Worm (Caenorhabditis elegans) whole organism, L2 larva: ENCODE results near the gene glt-5.

Source experiments
- ZK546.5 ChIP-seq: sonication (generic microtip); optimal IDR thresholded peaks from 2 replicates; lab custom pipeline; 2017; ENCODE audit warnings: missing biosample characterization, missing genetic modification characterization
- alr-1 ChIP-seq: fragments of 150-350 bp; optimal IDR thresholded peaks from 2 replicates; lab custom pipeline; 2014; ENCODE audit warnings: missing biosample characterization, missing genetic modification characterization
- blmp-1 ChIP-seq: sonication (generic microtip); optimal IDR thresholded peaks from 2 replicates; lab custom pipeline; 2017; ENCODE audit warnings: missing genetic modification characterization, mild to moderate bottlenecking, missing compliant biosample characterization, antibody characterized with exemption, moderate library complexity; ENCODE audit not compliant: insufficient read depth
- egl-27 ChIP-seq: sonication (generic microtip); optimal IDR thresholded peaks from 3 replicates; lab custom pipeline; 2017; ENCODE audit warnings: missing biosample characterization, missing genetic modification reagents, missing genetic modification characterization
- elt-1 ChIP-seq: fragments of 150-350 bp; optimal IDR thresholded peaks from 2 replicates; lab custom pipeline; 2014; ENCODE audit warnings: missing biosample characterization, missing genetic modification characterization
- elt-3 ChIP-seq: sonication (generic microtip); optimal IDR thresholded peaks from 2 replicates; lab custom pipeline; 2017; ENCODE audit warnings: missing biosample characterization, missing genetic modification characterization
- lin-39 ChIP-seq: fragments of 150-350 bp; optimal IDR thresholded peaks from 2 replicates; lab custom pipeline; 2014; ENCODE audit warnings: missing biosample characterization, missing genetic modification reagents, missing genetic modification characterization
- mdl-1 ChIP-seq, 2 experiments: fragments of 150-350 bp in 1 of 2; sonication (generic microtip) in 1 of 2; optimal IDR thresholded peaks; 2 replicates each; lab custom pipeline; 2017; ENCODE audit warnings: missing biosample characterization in 2 of 2, missing genetic modification characterization in 2 of 2
- unc-62 ChIP-seq: fragments of 150-350 bp; optimal IDR thresholded peaks from 2 replicates; lab custom pipeline; 2014; ENCODE audit warnings: missing biosample characterization, missing genetic modification reagents, missing genetic modification characterization

ce11 chrII:9708835-9709299 lies at the start of gene glt-5:
- TF ChIP-seq elt-1 (tag; lab: Kevin White, UChicago) (no peak), unc-62 (GFP tag; lab: Kevin White, UChicago) (no peak), alr-1 (tag; lab: Kevin White, UChicago) (no peak), blmp-1 (no peak), egl-27 (tag; lab: Kevin White, UChicago) (no peak), ZK546.5 (tag; lab: Kevin White, UChicago) (no peak), lin-39 (tag; lab: Kevin White, UChicago) (no peak), elt-3 (tag; lab: Kevin White, UChicago) (no peak), mdl-1 (tag; optimal IDR thresholded peaks at IDR 0.05; lab: Kevin White, UChicago) (no peak)
